Worm (Caenorhabditis elegans): ENCODE data around the gene W03H9.1.

The W03H9.1 gene

ce11 chrII:14100963-14101362, 49.0 kb downstream of the W03H9.1 start, which contains the start of gene bkip-1:
TSS of gene bkip-1 (plus strand) at chrII:14101263.
- no peak for TF ChIP-seq klf-2 (GFP tag; conservative IDR thresholded peaks at IDR 0.05)
- TF ChIP-seq cog-1 (tag; optimal IDR thresholded peaks at IDR 0.05) = no peak
- TF ChIP-seq ztf-23 (GFP tag; IDR thresholded peaks at IDR 0.05) = no peak
- no peak for TF ChIP-seq T22C8.4 (GFP tag; IDR thresholded peaks at IDR 0.05)
- TF ChIP-seq med-1 (GFP tag; optimal IDR thresholded peaks at IDR 0.05; ENCODE audit: insufficient read depth) = no peak
- TF ChIP-seq ref-1 (GFP tag; conservative IDR thresholded peaks at IDR 0.05) = no peak
- no peak for TF ChIP-seq tab-1 (GFP tag; IDR thresholded peaks at IDR 0.05)
- no peak for TF ChIP-seq flt-1 (GFP tag; IDR thresholded peaks at IDR 0.05)
- no peak for TF ChIP-seq ztf-29 (GFP tag; IDR thresholded peaks at IDR 0.05)

ce11 chrII:14098348-14098747, 51.6 kb downstream of the W03H9.1 start:
- TF ChIP-seq med-1 (GFP tag; optimal IDR thresholded peaks at IDR 0.05; ENCODE audit: insufficient read depth) = no peak
- no peak for TF ChIP-seq tab-1 (GFP tag; IDR thresholded peaks at IDR 0.05)
- TF ChIP-seq cog-1 (tag; optimal IDR thresholded peaks at IDR 0.05) = no peak
- TF ChIP-seq ztf-29 (GFP tag; IDR thresholded peaks at IDR 0.05) = no peak
- no peak for TF ChIP-seq ref-1 (GFP tag; conservative IDR thresholded peaks at IDR 0.05)

ce11 chrII:14097518-14097917, 52.4 kb downstream of the W03H9.1 start, which contains the start of gene Y39G8C.2:
TSS of gene Y39G8C.2 (minus strand) at chrII:14097618.
- TF ChIP-seq cog-1 (tag; optimal IDR thresholded peaks at IDR 0.05) = no peak
- no peak for TF ChIP-seq ztf-23 (GFP tag; IDR thresholded peaks at IDR 0.05)
- TF ChIP-seq ztf-29 (GFP tag; IDR thresholded peaks at IDR 0.05) = no peak
- TF ChIP-seq flt-1 (GFP tag; IDR thresholded peaks at IDR 0.05) = no peak
- no peak for TF ChIP-seq tab-1 (GFP tag; IDR thresholded peaks at IDR 0.05)
